Worm (Caenorhabditis elegans) whole organism, L3 larva: ENCODE measurements around the gene moc-5.

Experiments used
- eor-1 ChIP-seq, 2 experiments: fragments of 150-350 bp; optimal IDR thresholded peaks; 2 replicates each; lab custom pipeline; 2014 to 2018; ENCODE audit warnings: missing biosample characterization in 2 of 2, missing genetic modification characterization in 2 of 2
- fkh-10 ChIP-seq: sonication (generic microtip); optimal IDR thresholded peaks from 2 replicates; lab custom pipeline; 2017; ENCODE audit warnings: missing biosample characterization, missing genetic modification reagents, missing genetic modification characterization
- nhr-25 ChIP-seq: sonication (generic microtip); optimal IDR thresholded peaks from 2 replicates; lab custom pipeline; 2017; ENCODE audit warnings: missing biosample characterization, missing genetic modification characterization
- nhr-43 ChIP-seq: sonication (generic microtip); optimal IDR thresholded peaks from 2 replicates; lab custom pipeline; 2016; ENCODE audit warnings: mild to moderate bottlenecking, missing genetic modification characterization, missing compliant biosample characterization; ENCODE audit not compliant: poor library complexity, severe bottlenecking
- nhr-77 ChIP-seq: fragments of 150-350 bp; optimal IDR thresholded peaks from 2 replicates; lab custom pipeline; 2014; ENCODE audit warnings: missing biosample characterization, missing genetic modification characterization
- tbx-2 ChIP-seq: sonication (generic microtip); optimal IDR thresholded peaks from 2 replicates; lab custom pipeline; 2016; ENCODE audit warnings: mild to moderate bottlenecking, missing genetic modification characterization, missing compliant biosample characterization
- unc-39 ChIP-seq: sonication (generic microtip); optimal IDR thresholded peaks from 4 replicates; lab custom pipeline; 2017; ENCODE audit warnings: missing biosample characterization, missing genetic modification characterization
- unc-62 ChIP-seq: fragments of 150-350 bp; sonication (generic microtip); optimal IDR thresholded peaks from 4 replicates; lab custom pipeline; 2014; ENCODE audit warnings: missing biosample characterization, missing genetic modification reagents, missing genetic modification characterization
- zag-1 ChIP-seq: fragments of 150-350 bp; optimal IDR thresholded peaks from 2 replicates; lab custom pipeline; 2014; ENCODE audit warnings: missing biosample characterization, missing genetic modification characterization

DNA sequence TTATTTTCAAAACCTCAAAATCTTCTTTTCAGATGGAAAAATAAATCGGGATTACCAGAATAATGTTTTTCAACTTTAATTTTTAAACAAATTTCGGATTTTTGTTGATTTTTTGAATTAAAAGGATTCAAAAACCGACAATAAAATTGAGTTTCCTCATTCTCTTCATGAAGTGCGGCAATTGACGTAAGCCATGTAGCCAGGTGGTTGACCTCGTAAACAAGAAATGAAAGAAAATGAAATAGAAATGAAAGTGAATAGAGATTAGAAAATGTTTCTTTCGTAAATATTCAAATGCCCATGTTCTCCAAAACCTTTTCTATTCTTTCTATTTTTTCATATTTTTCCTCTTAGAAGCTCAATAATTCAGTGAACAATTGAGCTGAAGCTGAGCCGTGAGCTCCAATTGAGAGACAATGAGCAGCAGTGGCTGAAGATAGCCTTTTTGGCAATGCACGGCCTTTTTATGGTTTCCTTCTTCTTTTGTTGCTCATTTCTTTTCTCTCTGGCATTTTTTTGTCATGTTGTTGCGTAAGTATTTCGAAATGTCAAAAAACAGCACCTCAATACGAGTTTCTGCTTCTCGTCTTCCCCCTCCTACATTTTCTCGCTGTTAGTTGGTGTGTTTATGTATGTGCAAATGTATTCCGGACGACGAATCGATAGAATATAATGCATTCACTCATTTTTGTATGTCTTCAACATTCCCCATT is 16.0 kb downstream of the moc-5 start:
- TF ChIP-seq unc-39 (no peak), nhr-43 (tag; lab: Kevin White, UChicago) (no peak), nhr-25 (no peak), unc-62 (GFP tag; lab: Kevin White, UChicago) (no peak), nhr-77 (tag; lab: Kevin White, UChicago) (no peak), tbx-2 (tag; lab: Kevin White, UChicago) (no peak), eor-1 (tag; optimal IDR thresholded peaks at IDR 0.05; lab: Kevin White, UChicago) (no peak), fkh-10 (GFP tag; lab: Kevin White, UChicago) (no peak), zag-1 (tag; lab: Kevin White, UChicago) (no peak)
